Fruit fly (Drosophila melanogaster) whole organism, embryonic: Measurements from ENCODE around the gene CG12347.

Experiments
- Bdp1 ChIP-seq: fragments of 200-800 bp; sonication (Bioruptor generic); optimal IDR thresholded peaks from 3 replicates; lab custom pipeline; 2016; ENCODE audit warnings: missing biosample characterization, missing genetic modification characterization
- Bteb2 ChIP-seq: fragments of 200-800 bp; sonication (Bioruptor generic); optimal IDR thresholded peaks from 2 replicates; lab custom pipeline; 2016; ENCODE audit warnings: missing biosample characterization, missing genetic modification characterization
- CG10209 ChIP-seq: fragments of 200-800 bp; sonication (Bioruptor generic); optimal IDR thresholded peaks from 3 replicates; lab custom pipeline; 2017; ENCODE audit warnings: missing biosample characterization, mild to moderate bottlenecking, missing genetic modification characterization, missing genetic modification reagents
- CG13894 ChIP-seq: fragments of 200-800 bp; sonication (Bioruptor generic); optimal IDR thresholded peaks from 3 replicates; lab custom pipeline; 2018; ENCODE audit warnings: missing biosample characterization, mild to moderate bottlenecking, missing genetic modification characterization, moderate library complexity
- CG15479 ChIP-seq: fragments of 200-800 bp; sonication (Bioruptor generic); optimal IDR thresholded peaks from 3 replicates; lab custom pipeline; 2019; ENCODE audit warnings: missing biosample characterization, mild to moderate bottlenecking, missing genetic modification characterization, moderate library complexity
- CG15601 ChIP-seq: fragments of 200-800 bp; sonication (Bioruptor generic); optimal IDR thresholded peaks from 3 replicates; lab custom pipeline; 2019; ENCODE audit warnings: missing biosample characterization, mild to moderate bottlenecking, missing genetic modification characterization, moderate library complexity
- CG17802 ChIP-seq: fragments of 200-800 bp; sonication (Bioruptor generic); optimal IDR thresholded peaks from 2 replicates; lab custom pipeline; 2018; ENCODE audit warnings: missing biosample characterization, mild to moderate bottlenecking, missing genetic modification characterization, moderate library complexity
- CG2120 ChIP-seq: fragments of 200-800 bp; sonication (Bioruptor generic); optimal IDR thresholded peaks from 3 replicates; lab custom pipeline; 2016; ENCODE audit warnings: missing biosample characterization, missing genetic modification characterization
- CG2199 ChIP-seq: fragments of 200-800 bp; sonication (Bioruptor generic); IDR thresholded peaks from 3 replicates; pipeline ENCODE4 v1.3.6; 2022; ENCODE audit warnings: missing biosample characterization, missing genetic modification characterization
- CG2712 ChIP-seq: fragments of 200-800 bp; optimal IDR thresholded peaks from 3 replicates; lab custom pipeline; 2019; ENCODE audit warnings: missing biosample characterization, mild to moderate bottlenecking, missing genetic modification characterization, moderate library complexity
- CG32532 ChIP-seq: fragments of 200-800 bp; sonication (Bioruptor generic); IDR thresholded peaks from 2 replicates; pipeline ENCODE4 v1.3.6; 2022; ENCODE audit warnings: missing biosample characterization, missing genetic modification characterization
- CG4282 ChIP-seq: fragments of 200-800 bp; sonication (Bioruptor generic); optimal IDR thresholded peaks from 2 replicates; lab custom pipeline; 2016; ENCODE audit warnings: missing biosample characterization, missing genetic modification characterization
- CG6175 ChIP-seq: fragments of 200-800 bp; sonication (Bioruptor generic); IDR thresholded peaks from 3 replicates; pipeline ENCODE4 v1.3.6; 2022; ENCODE audit warnings: missing biosample characterization, missing genetic modification characterization
- CG7556 ChIP-seq: fragments of 200-800 bp; sonication (Bioruptor generic); optimal IDR thresholded peaks from 2 replicates; lab custom pipeline; 2017; ENCODE audit warnings: missing biosample characterization, mild to moderate bottlenecking, missing genetic modification characterization
- CG7963 ChIP-seq: fragments of 200-800 bp; sonication (Bioruptor generic); IDR thresholded peaks from 3 replicates; pipeline ENCODE4 v1.3.6; 2022; ENCODE audit warnings: missing biosample characterization, missing genetic modification characterization; ENCODE audit not compliant: partially characterized antibody
- CG9727 ChIP-seq: fragments of 200-800 bp; sonication (Bioruptor generic); optimal IDR thresholded peaks from 3 replicates; lab custom pipeline; 2017; ENCODE audit warnings: missing biosample characterization, mild to moderate bottlenecking, missing genetic modification characterization
- CG9932 ChIP-seq: fragments of 200-800 bp; sonication (Bioruptor generic); IDR thresholded peaks from 2 replicates; pipeline ENCODE4 v1.3.6; 2022; ENCODE audit warnings: missing biosample characterization, missing genetic modification characterization
- Chrac-16 ChIP-seq: fragments of 200-800 bp; sonication (Bioruptor generic); optimal IDR thresholded peaks from 3 replicates; lab custom pipeline; 2016; ENCODE audit warnings: missing biosample characterization, missing genetic modification characterization
- D ChIP-seq, 2 experiments: fragments of 200-800 bp in 1 of 2; fragments of >200 bp in 1 of 2; sonication (Bioruptor generic) in 1 of 2; optimal IDR thresholded peaks; 2 replicates in 1 of 2; 3 replicates in 1 of 2; lab custom pipeline; 2017; ENCODE audit warnings: mild to moderate bottlenecking in 1 of 2, missing biosample characterization in 1 of 2, missing genetic modification characterization in 1 of 2, missing genetic modification reagents in 1 of 2
- Dad ChIP-seq: fragments of 200-800 bp; sonication (Bioruptor generic); optimal IDR thresholded peaks from 3 replicates; lab custom pipeline; 2016; ENCODE audit warnings: missing biosample characterization, missing genetic modification characterization
- Dek ChIP-seq: fragments of 200-800 bp; sonication (Bioruptor generic); optimal IDR thresholded peaks from 3 replicates; lab custom pipeline; 2019; ENCODE audit warnings: missing biosample characterization, mild to moderate bottlenecking, missing genetic modification characterization, moderate library complexity
- Fer1 ChIP-seq: fragments of 200-800 bp; sonication (Bioruptor generic); optimal IDR thresholded peaks from 2 replicates; lab custom pipeline; 2017; ENCODE audit warnings: missing biosample characterization, mild to moderate bottlenecking, missing genetic modification characterization
- Gsc ChIP-seq: fragments of 200-800 bp; sonication (Bioruptor generic); IDR thresholded peaks from 2 replicates; pipeline ENCODE4 v1.3.6; 2022; ENCODE audit warnings: missing biosample characterization, missing genetic modification characterization
- HLH3B ChIP-seq: fragments of 200-800 bp; sonication (Bioruptor generic); IDR thresholded peaks from 2 replicates; pipeline ENCODE4 v1.3.6; 2022; ENCODE audit warnings: missing biosample characterization, missing genetic modification characterization
- Hmr ChIP-seq: fragments of 200-800 bp; sonication (Bioruptor generic); optimal IDR thresholded peaks from 3 replicates; lab custom pipeline; 2017; ENCODE audit warnings: mild to moderate bottlenecking, missing biosample characterization, missing genetic modification reagents, missing genetic modification characterization
- Lhr ChIP-seq: fragments of 200-800 bp; sonication (Bioruptor generic); optimal IDR thresholded peaks from 3 replicates; lab custom pipeline; 2017; ENCODE audit warnings: mild to moderate bottlenecking, missing biosample characterization, missing genetic modification reagents, missing genetic modification characterization
- Lpt ChIP-seq: fragments of >200 bp; optimal IDR thresholded peaks from 2 replicates; lab custom pipeline; 2018; ENCODE audit warnings: missing biosample characterization, missing genetic modification characterization
- Mad ChIP-seq: fragments of 200-800 bp; sonication (Bioruptor generic); optimal IDR thresholded peaks from 2 replicates; lab custom pipeline; 2016; ENCODE audit warnings: missing biosample characterization, missing genetic modification characterization
- Meics ChIP-seq: fragments of 200-800 bp; sonication (Bioruptor generic); optimal IDR thresholded peaks from 2 replicates; lab custom pipeline; 2017; ENCODE audit warnings: missing biosample characterization, mild to moderate bottlenecking, missing genetic modification characterization
- Sry-δ ChIP-seq: fragments of 200-800 bp; sonication (Bioruptor generic); optimal IDR thresholded peaks from 2 replicates; lab custom pipeline; 2016; ENCODE audit warnings: missing biosample characterization, missing genetic modification characterization
- Taf1 ChIP-seq: fragments of 200-800 bp; sonication (Bioruptor generic); IDR thresholded peaks from 2 replicates; pipeline ENCODE4 v1.3.6; 2022; ENCODE audit warnings: missing biosample characterization, missing genetic modification characterization
- Xrp1 ChIP-seq: fragments of 200-800 bp; sonication (Bioruptor generic); IDR thresholded peaks from 2 replicates; pipeline ENCODE4 v1.3.6; 2022; ENCODE audit warnings: missing biosample characterization, missing genetic modification characterization
- ac ChIP-seq: fragments of 200-800 bp; sonication (Bioruptor generic); optimal IDR thresholded peaks from 3 replicates; lab custom pipeline; 2017; ENCODE audit warnings: missing biosample characterization, mild to moderate bottlenecking, missing genetic modification characterization
- amos ChIP-seq: fragments of 200-800 bp; sonication (Bioruptor generic); IDR thresholded peaks from 2 replicates; pipeline ENCODE4 v1.3.6; 2022; ENCODE audit warnings: missing biosample characterization, missing genetic modification characterization; ENCODE audit not compliant: partially characterized antibody
- ap ChIP-seq: fragments of 200-800 bp; sonication (Bioruptor generic); IDR thresholded peaks from 2 replicates; pipeline ENCODE4 v1.3.6; 2022; ENCODE audit warnings: missing biosample characterization, missing genetic modification characterization
- ase ChIP-seq: fragments of 200-800 bp; sonication (Bioruptor generic); IDR thresholded peaks from 3 replicates; pipeline ENCODE4 v1.3.6; 2022; ENCODE audit warnings: missing biosample characterization, missing genetic modification characterization
- croc ChIP-seq: fragments of 200-800 bp; sonication (Bioruptor generic); conservative IDR thresholded peaks from 3 replicates; pipeline ENCODE4 v1.3.6; 2022; ENCODE audit warnings: missing biosample characterization, missing genetic modification characterization
- dpn ChIP-seq, 2 experiments: fragments of 200-800 bp; sonication (Bioruptor generic); optimal IDR thresholded peaks; 3 replicates each; lab custom pipeline; 2016; ENCODE audit warnings: missing biosample characterization in 2 of 2, missing genetic modification characterization in 2 of 2
- emc ChIP-seq: fragments of 200-800 bp; sonication (Bioruptor generic); optimal IDR thresholded peaks from 2 replicates; lab custom pipeline; 2016; ENCODE audit warnings: missing biosample characterization, missing genetic modification characterization
- fd102C ChIP-seq: fragments of 200-800 bp; sonication (Bioruptor generic); optimal IDR thresholded peaks from 2 replicates; lab custom pipeline; 2018; ENCODE audit warnings: missing biosample characterization, mild to moderate bottlenecking, missing genetic modification characterization, moderate library complexity
- fd3F ChIP-seq: fragments of 200-800 bp; sonication (Bioruptor generic); optimal IDR thresholded peaks from 2 replicates; lab custom pipeline; 2018; ENCODE audit warnings: missing biosample characterization, mild to moderate bottlenecking, missing genetic modification characterization, moderate library complexity
- gro ChIP-seq: fragments of 200-800 bp; sonication (Bioruptor generic); optimal IDR thresholded peaks from 2 replicates; lab custom pipeline; 2016; ENCODE audit warnings: missing biosample characterization, missing genetic modification characterization
- insv ChIP-seq, 2 experiments: fragments of 200-800 bp; sonication (Bioruptor generic); optimal IDR thresholded peaks; 3 replicates each; lab custom pipeline; 2016 to 2018; ENCODE audit warnings: missing biosample characterization in 2 of 2, missing genetic modification characterization in 2 of 2
- kni ChIP-seq: fragments of 200-800 bp; sonication (Bioruptor generic); optimal IDR thresholded peaks from 3 replicates; lab custom pipeline; 2017; ENCODE audit warnings: mild to moderate bottlenecking, missing biosample characterization, missing genetic modification reagents, missing genetic modification characterization
- lov ChIP-seq, 2 experiments: fragments of 200-800 bp in 1 of 2; fragments of >200 bp in 1 of 2; sonication (Bioruptor generic) in 1 of 2; IDR thresholded peaks in 1 of 2; optimal IDR thresholded peaks in 1 of 2; 2 replicates in 1 of 2; 3 replicates in 1 of 2; pipeline versions ENCODE4 v1.3.6 to Lab custom; 2017 to 2022; ENCODE audit warnings: missing biosample characterization in 1 of 2, missing genetic modification characterization in 1 of 2
- mirr ChIP-seq: fragments of 200-800 bp; sonication (Bioruptor generic); optimal IDR thresholded peaks from 3 replicates; lab custom pipeline; 2018; ENCODE audit warnings: missing biosample characterization, mild to moderate bottlenecking, missing genetic modification characterization
- mld ChIP-seq: fragments of 200-800 bp; sonication (Bioruptor generic); IDR thresholded peaks from 3 replicates; pipeline ENCODE4 v1.3.6; 2022; ENCODE audit warnings: missing biosample characterization, missing genetic modification characterization; ENCODE audit not compliant: partially characterized antibody
- peb ChIP-seq: fragments of 200-800 bp; sonication (Bioruptor generic); IDR thresholded peaks from 2 replicates; pipeline ENCODE4 v1.3.6; 2022; ENCODE audit warnings: missing biosample characterization, missing genetic modification characterization
- so ChIP-seq: fragments of 200-800 bp; sonication (Bioruptor generic); IDR thresholded peaks from 3 replicates; pipeline ENCODE4 v1.3.6; 2022; ENCODE audit warnings: missing biosample characterization, missing genetic modification characterization
- trem ChIP-seq: fragments of 200-800 bp; optimal IDR thresholded peaks from 3 replicates; lab custom pipeline; 2019; ENCODE audit warnings: missing biosample characterization, mild to moderate bottlenecking, missing genetic modification characterization, moderate library complexity

Gene CG12347

dm6 chr3R:17955737-17956136 is 49.5 kb downstream of the CG12347 start (continued):
- TF ChIP-seq CG32532: peak; percentile 24; the same call in 1 of the 2 replicates
- no peak for TF ChIP-seq CG2199 (GFP tag; lab: Robert Waterston, UW)
- TF ChIP-seq Mad (GFP tag; lab: Kevin White, UChicago): no peak
- no peak for TF ChIP-seq fd102C (GFP tag; lab: Kevin White, UChicago)
- TF ChIP-seq CG2712 (tag; lab: Kevin White, UChicago): peak; percentile 64
- TF ChIP-seq CG9932 (GFP tag; lab: Robert Waterston, UW): no peak
- TF ChIP-seq CG15479: no peak
- peak; percentile 69 for TF ChIP-seq Xrp1 (GFP tag; lab: Robert Waterston, UW)
- TF ChIP-seq Bteb2 (GFP tag; lab: Kevin White, UChicago): no peak
- TF ChIP-seq Fer1 (GFP tag; lab: Kevin White, UChicago): peak; percentile 67
- no peak for TF ChIP-seq CG13894 (tag; lab: Kevin White, UChicago)
- TF ChIP-seq trem (tag; lab: Kevin White, UChicago): peak; percentile 12
- TF ChIP-seq ac (GFP tag; lab: Kevin White, UChicago): no peak
- TF ChIP-seq CG4282 (GFP tag; lab: Kevin White, UChicago): no peak
- peak; percentile 12 for TF ChIP-seq fd3F (GFP tag; lab: Kevin White, UChicago)
- TF ChIP-seq Meics (GFP tag; lab: Kevin White, UChicago): peak; percentile 52
- no peak for TF ChIP-seq Dad (GFP tag; lab: Kevin White, UChicago)
- no peak for TF ChIP-seq gro (GFP tag; lab: Kevin White, UChicago)
- no peak for TF ChIP-seq CG17802 (tag; lab: Kevin White, UChicago)
- TF ChIP-seq CG6175 (GFP tag; lab: Robert Waterston, UW): no peak
- TF ChIP-seq so (GFP tag; lab: Robert Waterston, UW): peak; percentile 47; the same call in 1 of the 3 replicates
- TF ChIP-seq peb: no peak
- TF ChIP-seq dpn (GFP tag; optimal IDR thresholded peaks at IDR 0.05; lab: Kevin White, UChicago): peak in 1 of 2 experiments; percentile 19
- TF ChIP-seq CG7556 (GFP tag; lab: Kevin White, UChicago): peak; percentile 46
- TF ChIP-seq insv (GFP tag; optimal IDR thresholded peaks at IDR 0.05; lab: Kevin White, UChicago): no peak
- TF ChIP-seq CG7963: no peak
- peak; percentile 29 for TF ChIP-seq CG9727 (GFP tag; lab: Kevin White, UChicago)
- TF ChIP-seq Lpt: no peak
- TF ChIP-seq CG2120 (GFP tag; lab: Kevin White, UChicago): no peak
- no peak for TF ChIP-seq emc
- no peak for TF ChIP-seq kni (GFP tag; lab: Kevin White, UChicago)
- TF ChIP-seq CG10209 (GFP tag; lab: Kevin White, UChicago): peak; percentile 39
- TF ChIP-seq Bdp1 (GFP tag; lab: Kevin White, UChicago): no peak
- TF ChIP-seq Lhr: no peak
- no peak for TF ChIP-seq Taf1 (GFP tag; lab: Robert Waterston, UW)
- TF ChIP-seq lov (optimal IDR thresholded peaks at IDR 0.05; lab: Kevin White, UChicago): no peak
- no peak for TF ChIP-seq lov (GFP tag; IDR thresholded peaks at IDR 0.05; lab: Robert Waterston, UW)
- TF ChIP-seq mirr (GFP tag; lab: Kevin White, UChicago): no peak
- no peak for TF ChIP-seq ap (GFP tag; lab: Robert Waterston, UW)
- 0 out of 3 replicates have a peak, but pooled peaks have one; percentile 29 for TF ChIP-seq ase (GFP tag; lab: Robert Waterston, UW)
- TF ChIP-seq D (optimal IDR thresholded peaks at IDR 0.05; lab: Kevin White, UChicago): no peak
- TF ChIP-seq D (GFP tag; optimal IDR thresholded peaks at IDR 0.05; lab: Kevin White, UChicago): peak; percentile 38
- TF ChIP-seq croc (GFP tag; lab: Robert Waterston, UW): no peak
- peak; percentile 12 for TF ChIP-seq CG15601 (tag; lab: Kevin White, UChicago)
- no peak for TF ChIP-seq Gsc (GFP tag; lab: Robert Waterston, UW)
- TF ChIP-seq Dek (tag; lab: Kevin White, UChicago): no peak
- no peak for TF ChIP-seq amos (GFP tag; lab: Robert Waterston, UW)
- peak; percentile 40 for TF ChIP-seq Hmr (GFP tag; lab: Kevin White, UChicago)
- peak; percentile 39; the same call in 1 of the 2 replicates for TF ChIP-seq HLH3B (GFP tag; lab: Robert Waterston, UW)
- TF ChIP-seq Sry-δ (GFP tag; lab: Kevin White, UChicago): no peak
- no peak for TF ChIP-seq mld (GFP tag; lab: Robert Waterston, UW)
- TF ChIP-seq Chrac-16 (GFP tag; lab: Kevin White, UChicago): no peak
